Fruit fly (Drosophila melanogaster): ENCODE measurements around the gene Hsp70Ba.

Gene Hsp70Ba

DNA sequence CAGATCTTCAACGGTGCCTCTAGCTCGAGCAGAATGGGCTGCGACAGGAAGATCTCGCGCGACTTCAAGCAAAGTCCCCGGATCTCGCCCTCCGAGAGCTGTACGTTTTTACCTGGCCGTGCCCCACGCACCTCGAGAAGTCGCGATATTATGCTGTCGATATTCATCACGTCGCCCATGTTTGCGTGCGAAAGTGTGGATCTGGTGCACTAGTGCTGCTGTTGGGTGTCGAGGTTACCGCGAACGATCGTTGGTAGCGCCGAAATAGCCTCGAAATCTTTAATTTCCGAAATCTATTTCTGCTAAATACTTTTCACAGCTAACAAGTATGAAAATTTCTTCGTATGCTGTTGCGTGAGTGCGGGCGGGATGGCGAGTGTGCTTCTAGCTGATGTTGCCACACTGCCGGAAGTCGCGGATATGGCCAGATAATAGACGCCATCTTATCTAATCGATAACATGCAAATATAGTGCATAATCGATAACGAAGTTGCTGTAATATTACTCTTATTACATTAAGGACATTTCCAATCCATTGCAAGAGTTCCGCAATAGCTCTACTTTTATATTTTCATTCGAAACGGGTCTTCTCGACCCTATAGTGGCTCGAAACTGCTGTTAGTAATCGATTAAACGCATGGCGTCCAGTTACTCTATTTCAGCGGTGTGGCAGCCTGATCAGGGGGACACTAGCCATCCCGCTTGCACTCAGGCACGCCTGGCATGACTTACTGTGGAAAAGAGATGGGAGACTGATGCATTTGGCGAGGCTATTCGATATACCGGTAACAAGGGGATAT, 41.9 kb downstream of the Hsp70Ba start, which contains the start of gene Pp1-87B:
Gene Pp1-87B (minus strand): TSS at position 408 of the 800 bp plus-strand sequence.
- TF ChIP-seq CTCF (optimal IDR thresholded peaks at IDR 0.05): peak in 1 of 2 experiments; percentile 12
- TF ChIP-seq CG8478 (optimal IDR thresholded peaks at IDR 0.05): no peak

DNA sequence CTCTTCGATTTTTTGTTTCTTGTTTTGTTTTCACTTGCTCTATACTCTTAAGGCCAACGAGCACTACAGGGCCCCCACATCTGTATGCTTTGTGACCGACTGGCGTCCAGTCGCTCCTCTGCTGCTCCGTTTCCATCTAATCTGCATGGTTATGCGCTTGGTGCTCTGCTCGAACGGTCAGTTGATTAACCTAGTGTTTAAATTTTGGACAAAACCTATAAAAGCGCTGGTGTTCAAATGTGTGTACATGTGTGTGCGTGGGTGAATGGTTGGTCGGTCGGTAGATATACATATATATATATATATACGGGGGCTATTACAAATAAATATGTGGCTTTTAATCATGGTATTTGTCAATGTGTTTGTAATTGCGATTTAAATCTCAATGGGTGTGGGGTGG, 43.6 kb downstream of the Hsp70Ba start:
- TF ChIP-seq CG8478 (optimal IDR thresholded peaks at IDR 0.05) (no peak), CTCF (optimal IDR thresholded peaks at IDR 0.05) (no peak)

DNA sequence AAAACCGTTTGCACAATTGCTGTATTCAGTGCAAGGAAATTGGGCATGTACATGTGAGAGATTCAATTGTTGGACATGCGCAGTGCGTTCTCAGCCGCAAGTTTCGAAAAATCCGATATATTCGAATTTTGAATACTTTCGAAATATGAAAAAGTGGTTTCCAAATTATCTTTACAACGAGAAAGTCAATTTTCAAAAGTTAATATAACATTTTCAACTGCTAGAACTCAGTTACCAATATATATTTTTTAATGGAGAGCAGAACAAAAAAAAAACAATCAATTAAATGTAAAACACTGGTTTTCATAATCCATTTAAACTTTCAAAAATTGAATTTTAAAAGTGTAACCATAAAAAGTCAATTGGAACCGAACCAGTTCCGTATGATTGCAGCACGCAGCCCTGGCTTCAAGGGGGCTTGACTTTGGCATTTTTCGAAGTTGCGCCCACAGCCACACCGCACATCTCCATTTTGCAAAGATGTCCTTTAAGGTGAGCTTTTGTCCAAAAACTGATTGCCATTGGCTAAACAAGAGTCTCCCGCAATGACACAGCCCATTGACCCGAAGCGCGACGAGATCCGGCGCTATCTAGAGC, 45.1 kb downstream of the Hsp70Ba start, which contains the start of the genes Scgbeta and CG17202:
Gene Scgbeta (minus strand): TSS at position 51 of the 597 bp plus-strand sequence.
Gene CG17202 (plus strand): TSS at position 390 of the 597 bp plus-strand sequence.
- TF ChIP-seq CTCF (optimal IDR thresholded peaks at IDR 0.05): peak; percentile 20 to 23
- no peak for TF ChIP-seq CG8478 (optimal IDR thresholded peaks at IDR 0.05)
